Worm (Caenorhabditis elegans) whole organism, mixed stage, embryonic: ENCODE results near the gene T23B12.5.

ENCODE experiments used
- M03D4.4 ChIP-seq: sonication (generic microtip); optimal IDR thresholded peaks from 2 replicates; lab custom pipeline; 2017; ENCODE audit warnings: mild to moderate bottlenecking, missing genetic modification characterization, missing compliant biosample characterization
- bed-3 ChIP-seq: fragments of 200-800 bp; sonication (Bioruptor generic); optimal IDR thresholded peaks from 3 replicates; lab custom pipeline; 2018; ENCODE audit warnings: mild to moderate bottlenecking, missing genetic modification characterization, moderate library complexity, missing compliant biosample characterization
- blmp-1 ChIP-seq: fragments of 150-350 bp; optimal IDR thresholded peaks from 2 replicates; lab custom pipeline; 2014; ENCODE audit warnings: missing biosample characterization, missing genetic modification characterization
- ceh-39 ChIP-seq: fragments of 150-350 bp; optimal IDR thresholded peaks from 2 replicates; lab custom pipeline; 2014; ENCODE audit warnings: missing biosample characterization, missing genetic modification characterization
- ceh-43 ChIP-seq: fragments of 200-800 bp; sonication (Bioruptor generic); optimal IDR thresholded peaks from 2 replicates; lab custom pipeline; 2018; ENCODE audit warnings: mild to moderate bottlenecking, missing genetic modification characterization, moderate library complexity, missing compliant biosample characterization
- ceh-83 ChIP-seq: fragments of 200-800 bp; sonication (Bioruptor generic); optimal IDR thresholded peaks from 2 replicates; lab custom pipeline; 2018; ENCODE audit warnings: mild to moderate bottlenecking, missing genetic modification characterization, missing compliant biosample characterization
- ces-1 ChIP-seq: fragments of 150-350 bp; optimal IDR thresholded peaks from 2 replicates; lab custom pipeline; 2014; ENCODE audit warnings: missing biosample characterization, missing genetic modification reagents, missing genetic modification characterization
- cnd-1 ChIP-seq: fragments of 200-800 bp; sonication (Bioruptor generic); optimal IDR thresholded peaks from 2 replicates; lab custom pipeline; 2018; ENCODE audit warnings: mild to moderate bottlenecking, missing genetic modification characterization, missing compliant biosample characterization
- drap-1 ChIP-seq: fragments of 200-800 bp; sonication (Bioruptor generic); optimal IDR thresholded peaks from 3 replicates; lab custom pipeline; 2018; ENCODE audit warnings: mild to moderate bottlenecking, missing genetic modification characterization, missing compliant biosample characterization
- elt-1 ChIP-seq: sonication (generic microtip); optimal IDR thresholded peaks from 2 replicates; lab custom pipeline; 2017; ENCODE audit warnings: missing genetic modification characterization, mild to moderate bottlenecking, missing compliant biosample characterization, antibody characterized with exemption, moderate library complexity, borderline replicate concordance; ENCODE audit not compliant: insufficient read depth
- elt-3 ChIP-seq: fragments of 150-350 bp; optimal IDR thresholded peaks from 2 replicates; lab custom pipeline; 2014; ENCODE audit warnings: missing biosample characterization, missing genetic modification characterization
- flh-1 ChIP-seq: fragments of 200-800 bp; sonication (Bioruptor generic); optimal IDR thresholded peaks from 2 replicates; lab custom pipeline; 2018; ENCODE audit warnings: mild to moderate bottlenecking, missing genetic modification characterization, moderate library complexity, missing compliant biosample characterization
- ham-2 ChIP-seq: fragments of 200-800 bp; sonication (Bioruptor generic); optimal IDR thresholded peaks from 2 replicates; lab custom pipeline; 2018; ENCODE audit warnings: mild to moderate bottlenecking, missing genetic modification characterization, missing compliant biosample characterization
- hlh-1 ChIP-seq: fragments of 150-350 bp; optimal IDR thresholded peaks from 2 replicates; lab custom pipeline; 2014; ENCODE audit warnings: missing biosample characterization, missing genetic modification reagents, missing genetic modification characterization
- lin-13 ChIP-seq: fragments of 150-350 bp; optimal IDR thresholded peaks from 2 replicates; lab custom pipeline; 2014; ENCODE audit warnings: missing biosample characterization, missing genetic modification characterization
- lin-32 ChIP-seq: fragments of 200-800 bp; sonication (Bioruptor generic); optimal IDR thresholded peaks from 2 replicates; lab custom pipeline; 2018; ENCODE audit warnings: mild to moderate bottlenecking, missing genetic modification characterization, missing compliant biosample characterization
- lsy-2 ChIP-seq: fragments of 150-350 bp; optimal IDR thresholded peaks from 2 replicates; lab custom pipeline; 2014; ENCODE audit warnings: missing biosample characterization, missing genetic modification characterization
- mab-5 ChIP-seq: fragments of 150-350 bp; optimal IDR thresholded peaks from 2 replicates; lab custom pipeline; 2014; ENCODE audit warnings: missing biosample characterization, missing genetic modification characterization
- mep-1 ChIP-seq: fragments of 150-350 bp; optimal IDR thresholded peaks from 2 replicates; lab custom pipeline; 2017; ENCODE audit warnings: missing biosample characterization, missing genetic modification reagents, missing genetic modification characterization, inconsistent platforms
- mls-2 ChIP-seq: sonication (generic microtip); optimal IDR thresholded peaks from 2 replicates; lab custom pipeline; 2016; ENCODE audit warnings: mild to moderate bottlenecking, missing genetic modification characterization, moderate library complexity, missing compliant biosample characterization
- nhr-12 ChIP-seq: fragments of 150-350 bp; optimal IDR thresholded peaks from 2 replicates; lab custom pipeline; 2014; ENCODE audit warnings: missing biosample characterization, missing genetic modification characterization
- nhr-2 ChIP-seq: fragments of 150-350 bp; optimal IDR thresholded peaks from 2 replicates; lab custom pipeline; 2014; ENCODE audit warnings: missing biosample characterization, missing genetic modification characterization
- nhr-237 ChIP-seq: fragments of 150-350 bp; optimal IDR thresholded peaks from 2 replicates; lab custom pipeline; 2014; ENCODE audit warnings: missing biosample characterization, missing genetic modification characterization
- nhr-28 ChIP-seq: fragments of 150-350 bp; optimal IDR thresholded peaks from 2 replicates; lab custom pipeline; 2014; ENCODE audit warnings: missing biosample characterization, missing genetic modification characterization
- nhr-76 ChIP-seq: sonication (generic microtip); optimal IDR thresholded peaks from 2 replicates; lab custom pipeline; 2017; ENCODE audit warnings: missing biosample characterization, missing genetic modification characterization
- pha-4 ChIP-seq: fragments of 150-350 bp; optimal IDR thresholded peaks from 2 replicates; lab custom pipeline; 2018; ENCODE audit warnings: missing biosample characterization, missing genetic modification reagents, missing genetic modification characterization
- sem-2 ChIP-seq: fragments of 200-800 bp; sonication (Bioruptor generic); optimal IDR thresholded peaks from 2 replicates; lab custom pipeline; 2018; ENCODE audit warnings: mild to moderate bottlenecking, missing genetic modification characterization, missing compliant biosample characterization
- snpc-4 ChIP-seq: fragments of 150-350 bp; optimal IDR thresholded peaks from 2 replicates; lab custom pipeline; 2014; ENCODE audit warnings: missing biosample characterization, missing genetic modification characterization
- sptf-1 ChIP-seq: sonication (generic microtip); optimal IDR thresholded peaks from 2 replicates; lab custom pipeline; 2017; ENCODE audit warnings: mild to moderate bottlenecking, missing genetic modification characterization, moderate library complexity, missing compliant biosample characterization
- tbx-8 ChIP-seq: fragments of 200-800 bp; sonication (Bioruptor generic); optimal IDR thresholded peaks from 2 replicates; lab custom pipeline; 2018; ENCODE audit warnings: mild to moderate bottlenecking, missing genetic modification characterization, moderate library complexity, missing compliant biosample characterization
- unc-39 ChIP-seq: fragments of 150-350 bp; optimal IDR thresholded peaks from 2 replicates; lab custom pipeline; 2014; ENCODE audit warnings: missing biosample characterization, missing genetic modification characterization
- unc-62 ChIP-seq: fragments of 150-350 bp; optimal IDR thresholded peaks from 2 replicates; lab custom pipeline; 2014; ENCODE audit warnings: missing biosample characterization, missing genetic modification reagents, missing genetic modification characterization
- zip-8 ChIP-seq: fragments of 150-350 bp; optimal IDR thresholded peaks from 2 replicates; lab custom pipeline; 2014; ENCODE audit warnings: missing biosample characterization, missing genetic modification characterization
- ztf-11 ChIP-seq: fragments of 150-350 bp; optimal IDR thresholded peaks from 2 replicates; lab custom pipeline; 2014; ENCODE audit warnings: missing biosample characterization, missing genetic modification characterization

T23B12.5 gene

ce11 chrV:8470906-8471305, 23.1 kb upstream of the T23B12.5 start, which contains the start of gene gplb-1:
TSS of gene gplb-1 (minus strand) at chrV:8471242.
- TF ChIP-seq mab-5 (tag; lab: Kevin White, UChicago) = no peak
- no peak for TF ChIP-seq flh-1
- no peak for TF ChIP-seq bed-3
- TF ChIP-seq elt-1 (tag; lab: Kevin White, UChicago) = no peak
- no peak for TF ChIP-seq nhr-76
- TF ChIP-seq tbx-8 = no peak
- no peak for TF ChIP-seq unc-62 (GFP tag; lab: Kevin White, UChicago)
- TF ChIP-seq ceh-83 = no peak
- TF ChIP-seq nhr-2 (tag; lab: Kevin White, UChicago) = no peak
- no peak for TF ChIP-seq hlh-1 (tag; lab: Kevin White, UChicago)
- TF ChIP-seq sptf-1 (tag; lab: Kevin White, UChicago) = no peak
- no peak for TF ChIP-seq lin-13 (tag; lab: Kevin White, UChicago)
- TF ChIP-seq nhr-12 (tag; lab: Kevin White, UChicago) = no peak
- no peak for TF ChIP-seq cnd-1 (tag; lab: Kevin White, UChicago)
- no peak for TF ChIP-seq ceh-39 (tag; lab: Kevin White, UChicago)
- TF ChIP-seq ztf-11 = no peak
- no peak for TF ChIP-seq sem-2
- TF ChIP-seq snpc-4 (tag; lab: Kevin White, UChicago) = no peak
- no peak for TF ChIP-seq blmp-1 (tag; lab: Kevin White, UChicago)

DNA sequence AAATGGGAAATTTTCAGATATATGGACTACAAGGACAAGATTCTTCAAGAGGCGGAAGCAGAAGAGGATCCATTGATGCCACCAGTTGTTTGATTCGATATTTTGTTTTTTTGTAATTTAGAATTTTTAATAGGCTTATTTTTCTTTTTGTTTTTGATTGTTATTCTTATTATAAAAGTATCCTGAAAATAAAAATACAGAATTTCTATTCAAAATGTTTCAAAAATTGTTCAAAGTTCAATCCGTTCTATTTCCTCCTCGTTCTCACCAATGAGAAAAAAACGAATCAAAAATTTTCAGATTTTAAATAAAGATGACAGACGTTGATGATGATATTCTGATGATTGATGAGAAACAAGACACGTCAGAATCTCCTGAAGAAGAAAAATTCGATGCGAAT, 20.9 kb upstream of the T23B12.5 start, which contains the start of gene phf-30:
phf-30 (plus strand) TSS at position 301 of the 400 bp plus-strand sequence.
- TF ChIP-seq nhr-2 (tag; lab: Kevin White, UChicago) (no peak), ceh-43 (no peak), sptf-1 (tag; lab: Kevin White, UChicago) (no peak), mab-5 (tag; lab: Kevin White, UChicago) (no peak), lin-32 (GFP tag; lab: Kevin White, UChicago) (no peak), pha-4 (tag; lab: Kevin White, UChicago) (no peak), cnd-1 (tag; lab: Kevin White, UChicago) (no peak), nhr-237 (tag; lab: Kevin White, UChicago) (no peak), ces-1 (GFP tag; lab: Kevin White, UChicago) (no peak), elt-3 (no peak), bed-3 (no peak), nhr-76 (no peak), ceh-39 (tag; lab: Kevin White, UChicago) (no peak), elt-1 (tag; lab: Kevin White, UChicago) (no peak), mep-1 (tag; lab: Kevin White, UChicago) (no peak), lin-13 (tag; lab: Kevin White, UChicago) (no peak), hlh-1 (tag; lab: Kevin White, UChicago) (no peak), ham-2 (GFP tag; lab: Kevin White, UChicago) (no peak), nhr-12 (tag; lab: Kevin White, UChicago) (no peak)

ce11 chrV:8467031-8467430, 19.2 kb upstream of the T23B12.5 start, which contains the start of gene mrpl-4:
TSS of gene mrpl-4 (plus strand) at chrV:8467265.
- TF ChIP-seq tbx-8 = no peak
- TF ChIP-seq mep-1 (tag; lab: Kevin White, UChicago) = no peak
- TF ChIP-seq pha-4 (tag; lab: Kevin White, UChicago) = no peak
- no peak for TF ChIP-seq nhr-237 (tag; lab: Kevin White, UChicago)
- TF ChIP-seq drap-1 (GFP tag; lab: Kevin White, UChicago) = no peak
- no peak for TF ChIP-seq lin-13 (tag; lab: Kevin White, UChicago)
- TF ChIP-seq lin-32 (GFP tag; lab: Kevin White, UChicago) = no peak
- TF ChIP-seq lsy-2 = no peak
- no peak for TF ChIP-seq ceh-43
- no peak for TF ChIP-seq ztf-11
- no peak for TF ChIP-seq unc-39
- no peak for TF ChIP-seq flh-1
- no peak for TF ChIP-seq zip-8 (tag; lab: Kevin White, UChicago)
- no peak for TF ChIP-seq bed-3
- TF ChIP-seq cnd-1 (tag; lab: Kevin White, UChicago) = no peak
- no peak for TF ChIP-seq M03D4.4 (tag; lab: Kevin White, UChicago)
- no peak for TF ChIP-seq mls-2 (tag; lab: Kevin White, UChicago)
- no peak for TF ChIP-seq nhr-76
- no peak for TF ChIP-seq nhr-28 (tag; lab: Kevin White, UChicago)

ce11 chrV:8465386-8465785, 17.6 kb upstream of the T23B12.5 start, which contains the start of gene mrps-2:
TSS of gene mrps-2 (plus strand) at chrV:8465686.
- no peak for TF ChIP-seq sem-2
- no peak for TF ChIP-seq sptf-1 (tag; lab: Kevin White, UChicago)
- TF ChIP-seq blmp-1 (tag; lab: Kevin White, UChicago) = no peak
- TF ChIP-seq M03D4.4 (tag; lab: Kevin White, UChicago) = no peak
